Worm (Caenorhabditis elegans) whole organism, L2 larva: Measurements from ENCODE around the gene unc-78.

ENCODE experiments used
- aly-2 ChIP-seq: fragments of 150-350 bp; optimal IDR thresholded peaks from 2 replicates; lab custom pipeline; 2014; ENCODE audit warnings: missing biosample characterization, missing genetic modification characterization
- elt-1 ChIP-seq: fragments of 150-350 bp; optimal IDR thresholded peaks from 2 replicates; lab custom pipeline; 2014; ENCODE audit warnings: missing biosample characterization, missing genetic modification characterization
- snpc-4 ChIP-seq: fragments of 150-350 bp; optimal IDR thresholded peaks from 2 replicates; lab custom pipeline; 2014; ENCODE audit warnings: missing biosample characterization, missing genetic modification characterization
- unc-62 ChIP-seq: fragments of 150-350 bp; optimal IDR thresholded peaks from 2 replicates; lab custom pipeline; 2014; ENCODE audit warnings: missing biosample characterization, missing genetic modification reagents, missing genetic modification characterization

DNA sequence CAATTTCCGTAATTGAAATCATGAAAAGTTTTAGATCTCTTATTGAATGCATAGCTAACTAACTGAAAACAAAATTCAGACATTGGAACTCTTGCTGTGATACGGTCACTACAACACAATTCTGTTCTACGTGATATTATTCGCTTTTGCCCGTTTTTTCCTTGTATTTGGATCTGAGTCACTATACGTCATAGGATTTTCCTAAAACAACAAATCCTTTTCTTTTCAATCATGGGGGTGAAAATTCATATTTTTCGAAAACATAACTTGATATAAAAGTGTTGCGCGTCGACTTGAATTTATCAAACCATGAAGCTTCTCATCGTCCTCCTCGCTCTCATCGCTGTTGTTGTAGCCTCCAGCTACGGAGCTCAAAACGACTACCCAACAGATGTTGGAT is 34.6 kb upstream of the unc-78 start, which contains the start of gene ZK813.1:
- no peak for TF ChIP-seq snpc-4
- no peak for TF ChIP-seq aly-2
- TF ChIP-seq unc-62 (GFP tag; lab: Kevin White, UChicago), result no peak
- TF ChIP-seq elt-1, result no peak
